Fruit fly (Drosophila melanogaster) whole organism: ENCODE measurements around the gene Ccp84Ag.

Experiments used
- CG8478 ChIP-seq: fragments of >200 bp; optimal IDR thresholded peaks from 2 replicates; lab custom pipeline; 2018; ENCODE audit warnings: inconsistent platforms
- Dll ChIP-seq: fragments of >200 bp; optimal IDR thresholded peaks from 2 replicates; lab custom pipeline; 2017
- EcR ChIP-seq, 2 experiments: fragments of >200 bp; optimal IDR thresholded peaks; 2 replicates each; lab custom pipeline; 2017; ENCODE audit warnings: missing biosample characterization in 2 of 2, missing genetic modification characterization in 2 of 2, missing genetic modification reagents in 2 of 2
- pan ChIP-seq: fragments of >200 bp; optimal IDR thresholded peaks from 2 replicates; lab custom pipeline; 2017
- psq ChIP-seq: fragments of >200 bp; optimal IDR thresholded peaks from 2 replicates; lab custom pipeline; 2017

DNA sequence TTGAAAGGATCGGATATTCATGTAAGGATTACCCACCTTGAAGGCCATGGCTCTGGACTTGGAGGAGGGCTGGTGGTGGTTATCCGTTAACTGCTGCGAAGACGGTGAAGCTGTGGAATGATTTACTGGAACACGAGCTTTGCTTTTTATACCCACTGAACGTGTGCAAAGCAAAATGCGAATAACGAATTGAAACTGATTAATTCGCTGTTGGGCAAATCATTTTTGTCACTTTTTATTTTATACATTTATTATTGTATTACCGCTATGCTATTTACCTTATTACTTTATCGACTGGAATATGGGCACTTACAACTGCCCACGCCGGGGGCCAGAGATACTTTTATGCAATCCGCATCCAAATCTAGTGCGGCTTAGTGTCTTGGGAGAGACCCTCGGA is 3.6 kb downstream of the Ccp84Ag start, which contains the start of gene Ccp84Af:
- TF ChIP-seq EcR (GFP tag; optimal IDR thresholded peaks at IDR 0.05; lab: Kevin White, UChicago) (no peak), Dll (no peak), psq (lab: Kevin White, UChicago) (no peak), CG8478 (lab: Kevin White, UChicago) (no peak), pan (lab: Kevin White, UChicago) (no peak)
